Fruit fly (Drosophila melanogaster) whole organism: Measurements from ENCODE around the gene cher.

ENCODE experiments used
- CG8478 ChIP-seq: fragments of >200 bp; optimal IDR thresholded peaks from 2 replicates; lab custom pipeline; 2018; ENCODE audit warnings: inconsistent platforms
- Dll ChIP-seq: fragments of >200 bp; optimal IDR thresholded peaks from 2 replicates; lab custom pipeline; 2017
- EcR ChIP-seq, 2 experiments: fragments of >200 bp; optimal IDR thresholded peaks; 2 replicates each; lab custom pipeline; 2017; ENCODE audit warnings: missing biosample characterization in 2 of 2, missing genetic modification characterization in 2 of 2, missing genetic modification reagents in 2 of 2
- pan ChIP-seq: fragments of >200 bp; optimal IDR thresholded peaks from 2 replicates; lab custom pipeline; 2017
- psq ChIP-seq: fragments of >200 bp; optimal IDR thresholded peaks from 2 replicates; lab custom pipeline; 2017
- usp ChIP-seq: fragments of >200 bp; optimal IDR thresholded peaks from 2 replicates; lab custom pipeline; 2017; ENCODE audit warnings: missing biosample characterization, missing genetic modification characterization, mixed read lengths

Gene cher

DNA sequence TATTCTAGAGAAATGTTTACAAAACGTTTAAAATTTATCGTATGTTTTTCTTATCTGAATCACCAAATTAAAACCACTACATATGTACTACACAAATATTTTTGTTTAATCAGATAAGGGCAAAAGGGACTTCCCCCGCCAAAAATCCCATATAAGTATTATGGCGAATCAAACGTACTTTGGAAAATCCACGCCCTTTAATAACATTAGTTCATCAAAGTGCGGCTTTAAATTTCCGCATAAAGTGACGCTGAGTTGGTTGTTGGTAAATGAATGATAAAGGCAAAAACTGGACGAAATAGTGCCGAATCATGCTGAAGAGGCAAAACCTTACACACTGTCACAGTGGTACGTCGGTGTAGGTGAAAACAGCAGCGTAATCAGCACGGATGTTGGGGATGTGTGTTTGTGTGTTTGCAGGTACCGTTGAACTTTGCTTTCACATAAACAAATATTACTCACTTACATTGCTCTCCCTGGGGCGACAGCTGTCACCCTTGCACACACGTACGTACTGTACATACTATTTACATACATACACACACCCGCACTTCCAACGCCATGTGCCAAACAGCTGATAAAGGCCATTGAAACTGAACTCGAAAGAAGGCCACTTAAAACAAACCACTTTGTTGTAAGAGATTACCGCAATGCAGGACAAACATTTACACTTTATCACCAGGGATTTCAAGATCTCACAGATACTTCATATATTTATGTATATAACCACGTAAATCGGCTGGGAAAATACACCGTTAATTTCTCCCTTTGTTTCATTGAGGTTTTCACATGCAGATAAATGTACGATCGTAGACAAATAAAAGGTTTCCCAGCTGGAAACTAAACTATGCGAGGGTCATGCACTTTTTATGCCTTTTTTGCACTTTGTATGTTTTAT is 46.0 kb downstream of the cher start:
- no peak for TF ChIP-seq psq (lab: Kevin White, UChicago)
- no peak for TF ChIP-seq EcR (GFP tag; optimal IDR thresholded peaks at IDR 0.05; lab: Kevin White, UChicago)
- TF ChIP-seq pan (lab: Kevin White, UChicago): no peak
- TF ChIP-seq CG8478 (lab: Kevin White, UChicago): no peak
- TF ChIP-seq usp (GFP tag; lab: Kevin White, UChicago): no peak
- TF ChIP-seq Dll (lab: Kevin White, UChicago): no peak

DNA sequence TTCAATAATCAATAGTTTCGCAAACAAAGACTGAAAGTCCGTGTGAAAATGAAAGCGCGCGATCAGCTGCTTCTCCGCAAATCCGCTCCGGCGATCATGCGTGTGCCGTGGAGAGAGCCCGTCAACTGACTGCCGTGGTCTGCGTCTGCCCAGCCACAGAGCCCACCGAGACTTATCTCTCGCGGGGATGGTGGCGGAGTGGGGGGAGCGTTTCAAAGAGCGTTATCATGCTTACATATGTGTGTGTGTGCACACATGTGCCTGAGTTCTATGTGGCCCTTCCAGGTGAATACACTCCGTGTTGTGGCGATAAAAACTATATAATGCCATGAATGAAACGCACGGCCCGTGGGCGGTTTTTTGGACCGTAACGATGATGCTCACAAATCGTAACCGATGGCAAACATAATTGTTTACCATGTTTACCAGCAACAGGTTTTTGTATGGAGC is 47.2 kb downstream of the cher start:
- TF ChIP-seq EcR (GFP tag; optimal IDR thresholded peaks at IDR 0.05; lab: Kevin White, UChicago): peak in 1 of 2 experiments; percentile 33
- TF ChIP-seq CG8478 (lab: Kevin White, UChicago): no peak
- TF ChIP-seq pan (lab: Kevin White, UChicago): no peak
- TF ChIP-seq usp (GFP tag; lab: Kevin White, UChicago): no peak

- no peak for TF ChIP-seq EcR (GFP tag; optimal IDR thresholded peaks at IDR 0.05; lab: Kevin White, UChicago)
- TF ChIP-seq Dll (lab: Kevin White, UChicago): no peak
- TF ChIP-seq psq (lab: Kevin White, UChicago): no peak
- TF ChIP-seq pan (lab: Kevin White, UChicago): no peak
- no peak for TF ChIP-seq CG8478 (lab: Kevin White, UChicago)
- TF ChIP-seq usp (GFP tag; lab: Kevin White, UChicago): no peak
These were observed 52.6 kb downstream of the cher start, which contains the start of the genes Ns1 and mRpS11 for dm6 chr3R:17072526-17073114. TSS of gene Ns1 (minus strand) at chr3R:17072675. TSS of gene mRpS11 (plus strand) at chr3R:17072732.

DNA sequence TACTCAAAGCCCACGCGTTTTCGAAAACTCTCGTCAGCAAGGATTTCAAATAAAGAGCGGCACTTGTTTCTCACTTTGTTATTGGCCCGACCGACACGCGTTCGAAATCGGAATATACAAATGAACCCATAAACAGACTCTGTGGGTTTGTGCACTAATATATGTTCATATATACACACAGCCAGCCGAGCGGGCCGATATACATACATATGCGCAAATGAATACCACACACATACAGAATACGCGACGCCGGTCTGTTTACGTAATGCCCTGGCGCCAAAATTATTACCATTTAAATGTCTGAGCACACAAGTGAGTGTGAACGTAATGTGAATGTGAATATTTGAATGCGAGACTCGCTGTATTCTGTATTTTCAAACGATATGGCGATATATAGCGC is 57.5 kb downstream of the cher start:
- TF ChIP-seq pan (lab: Kevin White, UChicago) (no peak), CG8478 (lab: Kevin White, UChicago) (no peak), usp (GFP tag; lab: Kevin White, UChicago) (no peak), psq (lab: Kevin White, UChicago) (no peak), Dll (lab: Kevin White, UChicago) (no peak), EcR (GFP tag; optimal IDR thresholded peaks at IDR 0.05; lab: Kevin White, UChicago) (no peak)

DNA sequence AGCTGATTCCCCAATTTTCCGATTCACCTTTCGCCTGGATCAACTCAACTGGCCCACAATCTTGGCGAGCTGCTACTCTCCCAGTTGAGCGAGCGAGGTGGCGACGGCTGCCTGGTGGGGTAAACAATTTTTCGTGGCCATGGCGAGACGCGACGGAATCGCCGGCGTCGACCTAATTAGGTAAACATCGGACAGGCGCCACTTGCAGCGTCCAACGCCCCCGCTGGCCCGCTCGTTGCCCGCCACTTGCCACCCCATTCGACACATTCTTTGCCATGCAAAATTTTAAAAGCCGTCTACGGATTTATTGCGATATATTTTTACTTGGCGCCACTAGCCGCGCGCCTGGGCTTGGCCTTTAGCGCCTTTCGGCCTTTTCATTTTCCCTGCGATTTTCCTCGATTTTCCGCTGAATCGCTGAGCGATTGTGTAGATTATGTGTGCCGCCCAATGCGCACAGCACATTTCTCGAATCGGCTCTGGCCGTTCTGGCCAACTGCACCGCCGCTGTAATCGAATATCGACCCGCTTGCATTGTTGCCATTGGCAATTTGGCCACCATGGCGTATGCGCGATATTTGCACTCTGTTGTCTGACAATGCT is 58.3 kb downstream of the cher start:
- TF ChIP-seq CG8478 (lab: Kevin White, UChicago): no peak
- TF ChIP-seq psq (lab: Kevin White, UChicago): no peak
- TF ChIP-seq Dll (lab: Kevin White, UChicago): no peak
- no peak for TF ChIP-seq pan (lab: Kevin White, UChicago)
- no peak for TF ChIP-seq usp (GFP tag; lab: Kevin White, UChicago)
- no peak for TF ChIP-seq EcR (GFP tag; optimal IDR thresholded peaks at IDR 0.05; lab: Kevin White, UChicago)

DNA sequence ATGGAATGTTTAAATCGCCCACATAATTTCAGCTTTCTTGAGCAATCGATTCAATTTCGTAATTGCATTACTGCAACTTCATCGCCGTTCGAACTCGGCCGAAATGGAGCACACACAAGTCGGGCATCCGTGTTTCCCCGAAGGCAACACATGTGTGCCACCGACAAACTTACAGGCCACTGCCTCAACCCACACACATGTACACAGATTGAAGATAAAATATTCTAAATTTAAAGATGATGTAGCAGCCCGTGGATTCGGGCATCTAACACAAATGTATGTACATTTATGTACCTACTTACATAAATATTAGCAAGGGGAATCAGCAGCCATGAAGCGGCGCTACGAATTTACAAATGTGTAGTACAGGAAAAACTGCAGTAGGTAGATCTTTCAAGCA is 59.1 kb downstream of the cher start:
- TF ChIP-seq usp (GFP tag; lab: Kevin White, UChicago): no peak
- TF ChIP-seq pan (lab: Kevin White, UChicago): no peak
- no peak for TF ChIP-seq Dll (lab: Kevin White, UChicago)
- TF ChIP-seq CG8478 (lab: Kevin White, UChicago): no peak
- no peak for TF ChIP-seq psq (lab: Kevin White, UChicago)
- no peak for TF ChIP-seq EcR (GFP tag; optimal IDR thresholded peaks at IDR 0.05; lab: Kevin White, UChicago)

DNA sequence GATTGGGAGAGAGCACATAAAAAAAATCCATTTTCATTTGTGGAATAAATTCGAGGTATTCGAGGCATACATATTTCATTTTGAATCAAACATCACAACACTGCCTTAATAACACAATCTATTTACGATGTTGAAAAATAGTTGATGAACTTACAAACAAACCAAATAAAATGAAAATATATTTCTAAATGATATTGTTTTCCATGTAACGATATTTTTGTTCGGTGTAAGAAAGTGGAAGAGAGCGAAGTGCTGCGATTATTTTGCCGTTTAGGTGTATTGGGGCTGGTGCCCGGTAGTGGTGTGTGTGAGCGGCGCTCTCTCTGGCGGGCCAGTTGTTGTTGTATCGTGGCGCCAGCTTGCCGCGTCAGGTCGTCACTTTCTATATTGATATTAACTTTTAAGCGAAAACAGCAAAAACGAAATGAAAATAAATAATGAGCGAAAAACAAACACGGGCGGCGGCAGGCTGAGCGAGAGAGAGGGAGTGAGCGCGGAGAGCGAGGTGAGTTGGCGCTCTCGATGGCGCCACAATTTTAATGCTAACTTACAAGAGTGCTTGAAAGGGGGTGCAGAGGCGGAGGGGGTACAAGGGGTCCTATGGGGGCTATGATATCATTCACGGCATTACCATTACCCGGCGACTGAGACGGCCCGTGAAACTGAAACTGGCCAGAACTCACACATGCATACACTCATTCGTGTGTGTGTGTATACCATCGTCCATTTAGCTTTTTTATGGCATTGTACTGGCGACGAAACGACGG is 60.0 kb downstream of the cher start:
- no peak for TF ChIP-seq CG8478 (lab: Kevin White, UChicago)
- peak; percentile 95 for TF ChIP-seq Dll (lab: Kevin White, UChicago)

- no peak for TF ChIP-seq pan (lab: Kevin White, UChicago)
- TF ChIP-seq Dll (lab: Kevin White, UChicago): no peak
- TF ChIP-seq psq (lab: Kevin White, UChicago): no peak
- TF ChIP-seq EcR (GFP tag; optimal IDR thresholded peaks at IDR 0.05; lab: Kevin White, UChicago): no peak
- no peak for TF ChIP-seq CG8478 (lab: Kevin White, UChicago)
- TF ChIP-seq usp (GFP tag; lab: Kevin White, UChicago): no peak
These were observed 61.4 kb downstream of the cher start for dm6 chr3R:17063763-17064162.

DNA sequence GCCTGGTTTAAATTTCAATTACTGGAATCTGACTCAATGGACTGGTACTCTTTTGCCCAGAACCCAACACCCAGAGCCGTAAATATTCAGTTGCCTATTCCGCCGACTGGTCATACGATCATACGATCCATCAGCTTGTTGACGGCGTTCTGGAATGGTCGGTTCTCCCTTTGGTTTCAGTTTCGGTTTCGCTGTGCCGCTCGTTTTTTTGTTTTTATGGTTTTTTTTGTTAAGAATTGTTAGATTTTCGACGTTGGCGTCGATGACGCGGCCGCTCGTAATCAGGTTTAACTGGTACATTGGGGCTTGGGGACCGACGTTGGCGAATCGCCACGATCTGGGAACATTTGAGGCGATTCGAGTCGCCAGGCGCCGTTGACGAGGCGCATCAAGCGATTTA is 62.5 kb downstream of the cher start:
- TF ChIP-seq EcR (GFP tag; optimal IDR thresholded peaks at IDR 0.05; lab: Kevin White, UChicago) (no peak), pan (lab: Kevin White, UChicago) (no peak), Dll (lab: Kevin White, UChicago) (no peak), CG8478 (lab: Kevin White, UChicago) (no peak), usp (GFP tag; lab: Kevin White, UChicago) (no peak), psq (lab: Kevin White, UChicago) (no peak)

dm6 chr3R:17061736-17062371 is 63.3 kb downstream of the cher start:
- no peak for TF ChIP-seq psq (lab: Kevin White, UChicago)
- peak; percentile 13 for TF ChIP-seq Dll (lab: Kevin White, UChicago)
- TF ChIP-seq pan (lab: Kevin White, UChicago): no peak
